Worm (Caenorhabditis elegans) whole organism, early embryonic: ENCODE data around the gene str-55.

Experiments
- B0310.2 ChIP-seq: sonication (generic microtip); optimal IDR thresholded peaks from 2 replicates; lab custom pipeline; 2016; ENCODE audit warnings: mild to moderate bottlenecking, missing genetic modification characterization, missing compliant biosample characterization
- F13C5.2 ChIP-seq: sonication (generic microtip); optimal IDR thresholded peaks from 2 replicates; lab custom pipeline; 2017; ENCODE audit warnings: mild to moderate bottlenecking, missing genetic modification characterization, inconsistent platforms, missing compliant biosample characterization
- aly-1 ChIP-seq: sonication (generic microtip); optimal IDR thresholded peaks from 2 replicates; lab custom pipeline; 2016; ENCODE audit warnings: missing genetic modification characterization, missing compliant biosample characterization
- ama-1 ChIP-seq: fragments of 150-350 bp; optimal IDR thresholded peaks from 2 replicates; lab custom pipeline; 2014
- ceh-13 ChIP-seq: fragments of 200-800 bp; sonication (Bioruptor generic); optimal IDR thresholded peaks from 2 replicates; lab custom pipeline; 2018; ENCODE audit warnings: mild to moderate bottlenecking, missing genetic modification characterization, missing compliant biosample characterization
- ceh-36 ChIP-seq: sonication (generic microtip); optimal IDR thresholded peaks from 2 replicates; lab custom pipeline; 2016; ENCODE audit warnings: missing genetic modification characterization, inconsistent platforms, missing compliant biosample characterization
- ets-7 ChIP-seq: sonication (generic microtip); optimal IDR thresholded peaks from 2 replicates; lab custom pipeline; 2016; ENCODE audit warnings: missing genotype, missing genetic modification characterization, missing compliant biosample characterization
- flt-1 ChIP-seq: fragments of 200-800 bp; sonication (Bioruptor generic); IDR thresholded peaks from 2 replicates; pipeline ENCODE4 v1.3.6; 2022; ENCODE audit warnings: missing genetic modification characterization, missing compliant biosample characterization
- hmbx-1 ChIP-seq: sonication (generic microtip); optimal IDR thresholded peaks from 2 replicates; lab custom pipeline; 2016; ENCODE audit warnings: mild to moderate bottlenecking, missing genetic modification characterization, missing compliant biosample characterization
- hmg-4 ChIP-seq: fragments of 200-800 bp; sonication (Bioruptor generic); optimal IDR thresholded peaks from 2 replicates; lab custom pipeline; 2018; ENCODE audit warnings: mild to moderate bottlenecking, missing genetic modification characterization, missing compliant biosample characterization
- hnd-1 ChIP-seq: sonication (generic microtip); optimal IDR thresholded peaks from 2 replicates; lab custom pipeline; 2016; ENCODE audit warnings: missing genetic modification characterization, missing compliant biosample characterization
- pes-1 ChIP-seq: fragments of 200-800 bp; sonication (Bioruptor generic); IDR thresholded peaks from 2 replicates; pipeline ENCODE4 v1.3.6; 2022; ENCODE audit warnings: missing genetic modification reagents, missing genetic modification characterization, missing compliant biosample characterization
- scrt-1 ChIP-seq: fragments of 200-800 bp; sonication (Bioruptor generic); IDR thresholded peaks from 2 replicates; pipeline ENCODE4 v1.3.6; 2022; ENCODE audit warnings: missing genetic modification characterization, missing compliant biosample characterization
- sea-1 ChIP-seq: fragments of 200-800 bp; sonication (Bioruptor generic); conservative IDR thresholded peaks from 2 replicates; pipeline ENCODE4 v1.3.6; 2022; ENCODE audit warnings: missing genetic modification characterization, missing compliant biosample characterization
- tbx-11 ChIP-seq: fragments of 200-800 bp; sonication (Bioruptor generic); IDR thresholded peaks from 2 replicates; pipeline ENCODE4 v1.3.6; 2022; ENCODE audit warnings: missing genetic modification characterization, missing compliant biosample characterization
- tbx-37 ChIP-seq: fragments of 200-800 bp; sonication (Bioruptor generic); conservative IDR thresholded peaks from 2 replicates; pipeline ENCODE4 v1.3.6; 2022; ENCODE audit warnings: missing genetic modification reagents, missing genetic modification characterization, missing compliant biosample characterization
- tra-4 ChIP-seq: sonication (generic microtip); optimal IDR thresholded peaks from 2 replicates; lab custom pipeline; 2017; ENCODE audit warnings: missing genetic modification characterization, missing compliant biosample characterization

str-55 gene

DNA sequence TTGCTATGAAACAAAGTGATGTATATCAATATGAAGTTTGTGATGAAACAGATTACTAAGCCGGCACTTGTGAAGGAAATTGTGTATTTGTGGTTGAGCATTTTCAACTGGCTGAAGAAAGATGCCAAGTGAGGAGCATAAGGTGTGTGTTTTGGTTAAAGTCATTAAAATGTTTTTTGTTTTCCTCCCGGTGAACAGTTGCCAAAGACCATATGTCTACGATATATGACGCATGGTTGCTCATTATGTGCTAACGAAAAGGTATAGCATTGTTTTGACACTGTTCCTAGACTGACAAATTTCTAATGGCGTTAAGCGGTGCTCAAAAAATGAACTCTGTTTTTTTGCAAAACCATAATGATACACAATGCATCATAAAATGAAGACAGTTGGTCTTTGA, at the start of gene str-55:
Gene str-55 (minus strand): TSS at position 101 of the 400 bp plus-strand sequence.
- TF ChIP-seq F13C5.2 (tag; lab: Kevin White, UChicago) = no peak

DNA sequence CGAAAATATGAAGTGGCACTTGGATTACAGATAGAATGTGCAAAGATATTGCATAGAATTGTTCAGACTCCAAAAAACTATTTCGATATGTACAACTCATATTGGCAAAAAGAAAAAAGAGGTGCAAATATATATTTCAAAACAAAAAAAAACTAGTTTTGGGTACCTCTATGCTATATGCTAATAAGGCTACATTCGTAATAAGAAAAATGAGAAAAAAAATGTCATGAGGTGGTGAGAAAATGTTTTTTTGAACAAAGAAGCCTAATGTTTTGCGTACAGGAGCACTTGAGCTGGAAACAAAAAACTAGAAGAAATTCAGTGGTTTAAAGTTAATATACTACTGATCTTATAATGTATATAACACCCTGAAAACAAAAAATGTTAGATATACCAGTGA, 44.0 kb upstream of the str-55 start, which contains the start of gene srh-142:
Gene srh-142 (minus strand): TSS at position 101 of the 400 bp plus-strand sequence.
- TF ChIP-seq ceh-13 (GFP tag; lab: Kevin White, UChicago) (no peak), F13C5.2 (tag; lab: Kevin White, UChicago) (no peak), sea-1 (no peak), ets-7 (tag; lab: Kevin White, UChicago) (no peak), scrt-1 (GFP tag; lab: Robert Waterston, UW) (no peak), hmbx-1 (tag; lab: Kevin White, UChicago) (no peak), tbx-37 (GFP tag; lab: Robert Waterston, UW) (no peak), hmg-4 (no peak), aly-1 (tag; lab: Kevin White, UChicago) (no peak), ama-1 (lab: Kevin White, UChicago) (no peak), B0310.2 (no peak), pes-1 (GFP tag; lab: Robert Waterston, UW) (no peak), hnd-1 (tag; lab: Kevin White, UChicago) (no peak), ceh-36 (no peak), flt-1 (GFP tag; lab: Robert Waterston, UW) (no peak), tbx-11 (GFP tag; lab: Robert Waterston, UW) (no peak), tra-4 (tag; lab: Kevin White, UChicago) (no peak)

- TF ChIP-seq hmbx-1 (tag; lab: Kevin White, UChicago) (no peak), aly-1 (tag; lab: Kevin White, UChicago) (no peak), ceh-36 (no peak), sea-1 (no peak), B0310.2 (no peak), F13C5.2 (tag; lab: Kevin White, UChicago) (no peak), tbx-11 (GFP tag; lab: Robert Waterston, UW) (no peak)
These were observed 42.5 kb upstream of the str-55 start for ce11 chrV:16459377-16459776.

ce11 chrV:16458714-16459113, 41.8 kb upstream of the str-55 start, which contains the start of gene str-15:
Gene str-15 (minus strand): TSS chrV:16458814.
- TF ChIP-seq hnd-1 (tag; lab: Kevin White, UChicago) (no peak), sea-1 (no peak), F13C5.2 (tag; lab: Kevin White, UChicago) (no peak)

- no peak for TF ChIP-seq ets-7 (tag; lab: Kevin White, UChicago)
- no peak for TF ChIP-seq B0310.2
- TF ChIP-seq scrt-1 (GFP tag; lab: Robert Waterston, UW) = no peak
- no peak for TF ChIP-seq tra-4 (tag; lab: Kevin White, UChicago)
- TF ChIP-seq aly-1 (tag; lab: Kevin White, UChicago) = no peak
- no peak for TF ChIP-seq sea-1
- no peak for TF ChIP-seq ceh-36
- no peak for TF ChIP-seq F13C5.2 (tag; lab: Kevin White, UChicago)
- no peak for TF ChIP-seq flt-1 (GFP tag; lab: Robert Waterston, UW)
- no peak for TF ChIP-seq hmbx-1 (tag; lab: Kevin White, UChicago)
- no peak for TF ChIP-seq hnd-1 (tag; lab: Kevin White, UChicago)
- TF ChIP-seq tbx-11 (GFP tag; lab: Robert Waterston, UW) = no peak
- no peak for TF ChIP-seq ceh-13 (GFP tag; lab: Kevin White, UChicago)
- no peak for TF ChIP-seq tbx-37 (GFP tag; lab: Robert Waterston, UW)
- TF ChIP-seq ama-1 (lab: Kevin White, UChicago) = no peak
These were observed 38.2 kb upstream of the str-55 start, which contains the start of gene str-14 for ce11 chrV:16455065-16455464. Gene str-14 (minus strand): TSS chrV:16455165.

ce11 chrV:16447735-16448134, 30.8 kb upstream of the str-55 start, which contains the start of gene T08G3.13:
Gene T08G3.13 (plus strand): TSS chrV:16448035.
- no peak for TF ChIP-seq ceh-36
- TF ChIP-seq scrt-1 (GFP tag; lab: Robert Waterston, UW) = no peak
- no peak for TF ChIP-seq ama-1 (lab: Kevin White, UChicago)
- no peak for TF ChIP-seq F13C5.2 (tag; lab: Kevin White, UChicago)
- no peak for TF ChIP-seq sea-1
- no peak for TF ChIP-seq ceh-13 (GFP tag; lab: Kevin White, UChicago)
- TF ChIP-seq hmbx-1 (tag; lab: Kevin White, UChicago) = no peak
- no peak for TF ChIP-seq flt-1 (GFP tag; lab: Robert Waterston, UW)
- TF ChIP-seq B0310.2 = no peak
- TF ChIP-seq tbx-37 (GFP tag; lab: Robert Waterston, UW) = no peak
- no peak for TF ChIP-seq hnd-1 (tag; lab: Kevin White, UChicago)
- no peak for TF ChIP-seq aly-1 (tag; lab: Kevin White, UChicago)
- TF ChIP-seq hmg-4 = no peak
- TF ChIP-seq tbx-11 (GFP tag; lab: Robert Waterston, UW) = no peak
- TF ChIP-seq tra-4 (tag; lab: Kevin White, UChicago) = no peak

- TF ChIP-seq tbx-37 (GFP tag; lab: Robert Waterston, UW) (no peak), sea-1 (no peak), ceh-36 (peak; percentile 69)
These were observed 29.3 kb upstream of the str-55 start for ce11 chrV:16446191-16446590.

- TF ChIP-seq ceh-13 (GFP tag; lab: Kevin White, UChicago) (no peak), tbx-11 (GFP tag; lab: Robert Waterston, UW) (no peak), ets-7 (tag; lab: Kevin White, UChicago) (no peak), flt-1 (GFP tag; lab: Robert Waterston, UW) (no peak), B0310.2 (no peak), sea-1 (no peak), pes-1 (GFP tag; lab: Robert Waterston, UW) (no peak), hmbx-1 (tag; lab: Kevin White, UChicago) (no peak), F13C5.2 (tag; lab: Kevin White, UChicago) (no peak)
These were observed 28.8 kb upstream of the str-55 start, which contains the start of gene T08G3.6 for ce11 chrV:16445676-16446075. Gene T08G3.6 (plus strand): TSS chrV:16445976.
